Worm (Caenorhabditis elegans): ENCODE measurements around the gene pro-2.

DNA sequence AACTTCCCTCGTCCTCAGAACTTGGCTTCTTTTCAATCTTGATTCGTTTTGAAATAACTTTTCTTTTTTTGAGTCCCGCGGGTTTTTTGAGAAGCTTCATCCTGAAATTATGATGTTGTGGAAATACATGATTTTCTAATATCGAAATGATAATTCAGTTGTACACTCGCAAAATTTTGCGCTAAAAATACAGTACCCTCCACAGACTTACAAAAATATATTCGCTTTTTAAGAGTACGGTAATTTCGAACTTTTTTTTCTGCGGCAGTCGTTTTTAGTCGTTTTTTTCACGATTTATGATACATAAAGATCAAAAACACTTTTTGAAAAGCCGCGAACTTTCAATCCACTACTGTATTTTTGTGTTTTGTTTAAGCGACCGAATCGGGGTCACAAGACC is at the start of gene pro-2:
- TF ChIP-seq ama-1 (optimal IDR thresholded peaks at IDR 0.05) = no peak
- no peak for TF ChIP-seq B0310.2 (tag; optimal IDR thresholded peaks at IDR 0.05)
- no peak for TF ChIP-seq scrt-1 (GFP tag; IDR thresholded peaks at IDR 0.05)
- no peak for TF ChIP-seq hnd-1 (tag; optimal IDR thresholded peaks at IDR 0.05)
- TF ChIP-seq hmbx-1 (tag; optimal IDR thresholded peaks at IDR 0.05) = no peak
- TF ChIP-seq hmg-4 (GFP tag; optimal IDR thresholded peaks at IDR 0.05) = no peak
- no peak for TF ChIP-seq ceh-13 (GFP tag; optimal IDR thresholded peaks at IDR 0.05)
- TF ChIP-seq tbx-11 (GFP tag; IDR thresholded peaks at IDR 0.05) = no peak
- no peak for TF ChIP-seq tbx-37 (GFP tag; conservative IDR thresholded peaks at IDR 0.05)
- TF ChIP-seq tra-4 (tag; optimal IDR thresholded peaks at IDR 0.05) = no peak
